Worm (Caenorhabditis elegans): Measurements from ENCODE around the gene C25A8.5.

The C25A8.5 gene

ce11 chrIV:6978625-6979024 lies 20.7 kb upstream of the C25A8.5 start:
- no peak for TF ChIP-seq him-1 (tag; optimal IDR thresholded peaks at IDR 0.05)
- TF ChIP-seq dao-5 (tag; optimal IDR thresholded peaks at IDR 0.05): no peak
- TF ChIP-seq W03F9.2 (tag; optimal IDR thresholded peaks at IDR 0.05): no peak

ce11 chrIV:6984449-6985380 lies 14.6 kb upstream of the C25A8.5 start:
- no peak for TF ChIP-seq him-1 (tag; optimal IDR thresholded peaks at IDR 0.05)
- TF ChIP-seq dao-5 (tag; optimal IDR thresholded peaks at IDR 0.05): no peak
- no peak for TF ChIP-seq W03F9.2 (tag; optimal IDR thresholded peaks at IDR 0.05)

- TF ChIP-seq W03F9.2 (tag; optimal IDR thresholded peaks at IDR 0.05): no peak
- TF ChIP-seq him-1 (tag; optimal IDR thresholded peaks at IDR 0.05): no peak
- no peak for TF ChIP-seq dao-5 (tag; optimal IDR thresholded peaks at IDR 0.05)
Observed at ce11 chrIV:6986835-6987234, 12.5 kb upstream of the C25A8.5 start, which contains the start of gene prkl-1. TSS of gene prkl-1 (minus strand) at chrIV:6986935.

- TF ChIP-seq dao-5 (tag; optimal IDR thresholded peaks at IDR 0.05) (no peak), him-1 (tag; optimal IDR thresholded peaks at IDR 0.05) (no peak), W03F9.2 (tag; optimal IDR thresholded peaks at IDR 0.05) (no peak)
Observed at ce11 chrIV:6991070-6991469, 8.2 kb upstream of the C25A8.5 start.

ce11 chrIV:6997918-6998317 lies 1.4 kb upstream of the C25A8.5 start:
- TF ChIP-seq W03F9.2 (tag; optimal IDR thresholded peaks at IDR 0.05) (no peak), him-1 (tag; optimal IDR thresholded peaks at IDR 0.05) (no peak), dao-5 (tag; optimal IDR thresholded peaks at IDR 0.05) (no peak)

- no peak for TF ChIP-seq W03F9.2 (tag; optimal IDR thresholded peaks at IDR 0.05)
- no peak for TF ChIP-seq dao-5 (tag; optimal IDR thresholded peaks at IDR 0.05)
- no peak for TF ChIP-seq him-1 (tag; optimal IDR thresholded peaks at IDR 0.05)
Observed at ce11 chrIV:7003323-7003722, 4.0 kb downstream of the C25A8.5 start, which contains the start of gene cht-3. TSS of gene cht-3 (plus strand) at chrIV:7003623.

- TF ChIP-seq W03F9.2 (tag; optimal IDR thresholded peaks at IDR 0.05): no peak
- no peak for TF ChIP-seq dao-5 (tag; optimal IDR thresholded peaks at IDR 0.05)
- TF ChIP-seq him-1 (tag; optimal IDR thresholded peaks at IDR 0.05): no peak
Observed at ce11 chrIV:7009531-7009930, 10.2 kb downstream of the C25A8.5 start, which contains the start of gene C25A8.2. TSS of gene C25A8.2 (plus strand) at chrIV:7009831.

- TF ChIP-seq dao-5 (tag; optimal IDR thresholded peaks at IDR 0.05): no peak
- no peak for TF ChIP-seq him-1 (tag; optimal IDR thresholded peaks at IDR 0.05)
- no peak for TF ChIP-seq W03F9.2 (tag; optimal IDR thresholded peaks at IDR 0.05)
Observed at ce11 chrIV:7010195-7010594, 10.9 kb downstream of the C25A8.5 start.

ce11 chrIV:7010835-7011234 lies 11.5 kb downstream of the C25A8.5 start, which contains the start of gene C25A8.1:
TSS of gene C25A8.1 (plus strand) at chrIV:7011135.
- TF ChIP-seq W03F9.2 (tag; optimal IDR thresholded peaks at IDR 0.05): no peak
- TF ChIP-seq him-1 (tag; optimal IDR thresholded peaks at IDR 0.05): no peak
- TF ChIP-seq dao-5 (tag; optimal IDR thresholded peaks at IDR 0.05): no peak

- TF ChIP-seq W03F9.2 (tag; optimal IDR thresholded peaks at IDR 0.05) (no peak), dao-5 (tag; optimal IDR thresholded peaks at IDR 0.05) (no peak), him-1 (tag; optimal IDR thresholded peaks at IDR 0.05) (no peak)
Observed at ce11 chrIV:7011728-7012127, 12.4 kb downstream of the C25A8.5 start, which contains the start of gene trxr-1. TSS of gene trxr-1 (plus strand) at chrIV:7011954.

ce11 chrIV:7012214-7012613 lies 12.9 kb downstream of the C25A8.5 start:
- TF ChIP-seq dao-5 (tag; optimal IDR thresholded peaks at IDR 0.05): no peak

- TF ChIP-seq W03F9.2 (tag; optimal IDR thresholded peaks at IDR 0.05) (peak; percentile 38), dao-5 (tag; optimal IDR thresholded peaks at IDR 0.05) (no peak)
Observed at ce11 chrIV:7012731-7013445, 13.6 kb downstream of the C25A8.5 start.

ce11 chrIV:7016502-7016901 lies 17.2 kb downstream of the C25A8.5 start:
- TF ChIP-seq W03F9.2 (tag; optimal IDR thresholded peaks at IDR 0.05): no peak
- TF ChIP-seq dao-5 (tag; optimal IDR thresholded peaks at IDR 0.05): no peak
- no peak for TF ChIP-seq him-1 (tag; optimal IDR thresholded peaks at IDR 0.05)

ce11 chrIV:7017123-7017674 lies 17.9 kb downstream of the C25A8.5 start, which contains the start of gene gldi-4:
TSS of gene gldi-4 (plus strand) at chrIV:7017624.
- no peak for TF ChIP-seq dao-5 (tag; optimal IDR thresholded peaks at IDR 0.05)
- TF ChIP-seq him-1 (tag; optimal IDR thresholded peaks at IDR 0.05): no peak
- TF ChIP-seq W03F9.2 (tag; optimal IDR thresholded peaks at IDR 0.05): no peak
